Fruit fly (Drosophila melanogaster): ENCODE measurements around the gene Ucp4C.

Ucp4C gene

DNA sequence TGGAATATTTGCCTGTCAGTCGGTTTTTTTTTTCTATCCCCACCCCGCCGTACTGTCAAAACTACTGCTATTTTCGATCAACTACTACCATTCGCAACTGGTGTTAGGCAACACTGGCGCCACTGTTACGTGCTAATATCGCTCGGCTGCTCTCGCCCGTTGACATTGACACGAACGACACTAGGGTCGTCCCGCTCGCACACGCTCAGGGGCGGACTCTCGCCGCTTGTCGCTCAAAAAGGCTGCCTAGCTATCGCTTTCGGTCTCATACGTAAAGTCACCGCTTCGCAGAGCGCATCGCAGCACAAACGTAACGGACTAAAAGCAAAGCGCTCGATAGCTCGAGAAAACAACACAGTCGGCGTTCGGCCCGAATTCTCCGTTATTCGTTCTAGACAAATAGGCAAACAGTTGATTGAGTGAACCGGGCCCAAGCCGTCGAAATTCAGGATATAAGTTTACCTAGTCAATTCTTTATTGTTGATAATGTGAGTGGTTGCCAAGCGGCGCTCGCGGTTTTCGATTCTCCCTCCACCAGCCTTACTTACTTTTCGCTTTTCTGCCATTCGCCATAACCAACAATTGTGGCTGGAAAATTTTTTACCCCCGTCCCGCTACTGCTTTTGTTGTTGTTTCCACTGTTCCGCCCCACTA is 14.1 kb downstream of the Ucp4C start (continued):
- TF ChIP-seq insv (GFP tag; optimal IDR thresholded peaks at IDR 0.05) (peak in 1 of 2 experiments; percentile 62), Jarid2 (GFP tag; optimal IDR thresholded peaks at IDR 0.05) (peak; percentile 45), CG4282 (GFP tag; optimal IDR thresholded peaks at IDR 0.05) (peak; percentile 11), NC2α (GFP tag; optimal IDR thresholded peaks at IDR 0.05) (no peak), Dbx (GFP tag; IDR thresholded peaks at IDR 0.05) (no peak), Fer1 (GFP tag; optimal IDR thresholded peaks at IDR 0.05) (peak; percentile 47), caup (GFP tag; optimal IDR thresholded peaks at IDR 0.05; ENCODE audit: severe bottlenecking) (peak; percentile 59), Dip3 (GFP tag; optimal IDR thresholded peaks at IDR 0.05) (peak; percentile 69), nom (GFP tag; optimal IDR thresholded peaks at IDR 0.05) (no peak), pan (optimal IDR thresholded peaks at IDR 0.05) (no peak), pan (GFP tag; optimal IDR thresholded peaks at IDR 0.05 in 1 of 2, IDR thresholded peaks at IDR 0.05 in 1 of 2) (no peak), ci (GFP tag; IDR thresholded peaks at IDR 0.05) (no peak), eyg (GFP tag; optimal IDR thresholded peaks at IDR 0.05) (peak; percentile 49), cwo (GFP tag; optimal IDR thresholded peaks at IDR 0.05) (no peak), peb (GFP tag; IDR thresholded peaks at IDR 0.05) (no peak), Hr51 (GFP tag; optimal IDR thresholded peaks at IDR 0.05) (peak in 1 of 2 experiments; percentile 23), CG18619 (GFP tag; optimal IDR thresholded peaks at IDR 0.05) (peak; percentile 26), lov (optimal IDR thresholded peaks at IDR 0.05) (no peak), lov (GFP tag; IDR thresholded peaks at IDR 0.05) (no peak), gsb-n (tag; optimal IDR thresholded peaks at IDR 0.05) (peak; percentile 13), CG16813 (GFP tag; IDR thresholded peaks at IDR 0.05; ENCODE audit: partially characterized antibody) (no peak), CG11504 (tag; optimal IDR thresholded peaks at IDR 0.05) (peak; percentile 33), ara (GFP tag; IDR thresholded peaks at IDR 0.05) (no peak), CG12219 (GFP tag; optimal IDR thresholded peaks at IDR 0.05) (peak; percentile 0), CG17802 (tag; optimal IDR thresholded peaks at IDR 0.05) (no peak), Deaf1 (tag; optimal IDR thresholded peaks at IDR 0.05) (peak; percentile 72), zen2 (GFP tag; IDR thresholded peaks at IDR 0.05; ENCODE audit: partially characterized antibody) (no peak), tna (GFP tag; IDR thresholded peaks at IDR 0.05; ENCODE audit: partially characterized antibody) (no peak), CG6654 (GFP tag; optimal IDR thresholded peaks at IDR 0.05) (no peak), nerfin-1 (tag; optimal IDR thresholded peaks at IDR 0.05) (peak; percentile 44), CG2678 (tag; optimal IDR thresholded peaks at IDR 0.05) (peak; percentile 20), CG13296 (GFP tag; optimal IDR thresholded peaks at IDR 0.05) (peak; percentile 52), bowl (GFP tag; IDR thresholded peaks at IDR 0.05) (no peak), trem (tag; optimal IDR thresholded peaks at IDR 0.05) (peak; percentile 27), fd102C (GFP tag; optimal IDR thresholded peaks at IDR 0.05) (no peak), CG13894 (tag; optimal IDR thresholded peaks at IDR 0.05) (peak; percentile 68), CG6689 (GFP tag; IDR thresholded peaks at IDR 0.05) (no peak), Gug (GFP tag; IDR thresholded peaks at IDR 0.05) (no peak; the same call in 3 of the 4 replicates), CG3847 (GFP tag; IDR thresholded peaks at IDR 0.05) (no peak), org-1 (GFP tag; optimal IDR thresholded peaks at IDR 0.05) (no peak), amos (GFP tag; IDR thresholded peaks at IDR 0.05; ENCODE audit: partially characterized antibody) (no peak), D (optimal IDR thresholded peaks at IDR 0.05) (no peak), D (GFP tag; optimal IDR thresholded peaks at IDR 0.05) (no peak), Med (GFP tag) (peak; percentile 92), CG17829 (tag; optimal IDR thresholded peaks at IDR 0.05) (peak; percentile 52), pnt (GFP tag; optimal IDR thresholded peaks at IDR 0.05) (no peak), Awh (GFP tag; IDR thresholded peaks at IDR 0.05) (no peak), CG11085 (GFP tag; IDR thresholded peaks at IDR 0.05) (no peak), CG13624 (GFP tag; optimal IDR thresholded peaks at IDR 0.05) (peak; percentile 53), CG9797 (GFP tag; optimal IDR thresholded peaks at IDR 0.05) (no peak)
